Fruit fly (Drosophila melanogaster) whole organism, embryonic: Measurements from ENCODE around the gene Spn88Ea.

Experiments used
- Atf3 ChIP-seq: fragments of 200-800 bp; sonication (Bioruptor generic); optimal IDR thresholded peaks from 3 replicates; lab custom pipeline; 2016; ENCODE audit warnings: missing biosample characterization, missing genetic modification characterization
- B-H2 ChIP-seq: fragments of 200-800 bp; sonication (Bioruptor generic); optimal IDR thresholded peaks from 2 replicates; lab custom pipeline; 2018; ENCODE audit warnings: missing biosample characterization, mild to moderate bottlenecking, missing genetic modification characterization
- CG10274 ChIP-seq: fragments of 200-800 bp; sonication (Bioruptor generic); optimal IDR thresholded peaks from 3 replicates; lab custom pipeline; 2017; ENCODE audit warnings: missing biosample characterization, mild to moderate bottlenecking, missing genetic modification characterization
- CG10979 ChIP-seq: fragments of 200-800 bp; sonication (Bioruptor generic); optimal IDR thresholded peaks from 2 replicates; lab custom pipeline; 2018; ENCODE audit warnings: missing biosample characterization, mild to moderate bottlenecking, missing genetic modification characterization, moderate library complexity
- CG11085 ChIP-seq: fragments of 200-800 bp; sonication (Bioruptor generic); IDR thresholded peaks from 2 replicates; pipeline ENCODE4 v1.3.6; 2022; ENCODE audit warnings: missing biosample characterization, missing genetic modification characterization
- CG12391 ChIP-seq: fragments of 200-800 bp; sonication (Bioruptor generic); optimal IDR thresholded peaks from 3 replicates; lab custom pipeline; 2018; ENCODE audit warnings: missing biosample characterization, mild to moderate bottlenecking, missing genetic modification characterization, moderate library complexity
- CG12659 ChIP-seq: fragments of 200-800 bp; sonication (Bioruptor generic); optimal IDR thresholded peaks from 3 replicates; lab custom pipeline; 2017; ENCODE audit warnings: mild to moderate bottlenecking, missing biosample characterization, missing genetic modification reagents, missing genetic modification characterization
- CG13424 ChIP-seq: fragments of 200-800 bp; sonication (Bioruptor generic); optimal IDR thresholded peaks from 2 replicates; lab custom pipeline; 2019; ENCODE audit warnings: missing biosample characterization, mild to moderate bottlenecking, missing genetic modification characterization, moderate library complexity
- CG15696 ChIP-seq: fragments of 200-800 bp; sonication (Bioruptor generic); optimal IDR thresholded peaks from 2 replicates; lab custom pipeline; 2019; ENCODE audit warnings: missing biosample characterization, mild to moderate bottlenecking, missing genetic modification characterization, moderate library complexity
- CG1647 ChIP-seq: fragments of 200-800 bp; sonication (Bioruptor generic); optimal IDR thresholded peaks from 3 replicates; lab custom pipeline; 2016; ENCODE audit warnings: missing biosample characterization, missing genetic modification characterization
- CG18011 ChIP-seq: fragments of 200-800 bp; sonication (Bioruptor generic); optimal IDR thresholded peaks from 2 replicates; lab custom pipeline; 2017; ENCODE audit warnings: missing biosample characterization, missing genetic modification characterization, mild to moderate bottlenecking, moderate library complexity, missing genotype
- CG18599 ChIP-seq: fragments of 200-800 bp; sonication (Bioruptor generic); optimal IDR thresholded peaks from 3 replicates; lab custom pipeline; 2017; ENCODE audit warnings: missing biosample characterization, missing genetic modification characterization, mild to moderate bottlenecking, moderate library complexity, missing genetic modification reagents
- CG3163 ChIP-seq: fragments of 200-800 bp; sonication (Bioruptor generic); optimal IDR thresholded peaks from 3 replicates; lab custom pipeline; 2016; ENCODE audit warnings: missing biosample characterization, missing genetic modification characterization
- CG3281 ChIP-seq: fragments of 200-800 bp; sonication (Bioruptor generic); optimal IDR thresholded peaks from 3 replicates; lab custom pipeline; 2017; ENCODE audit warnings: missing biosample characterization, mild to moderate bottlenecking, missing genetic modification characterization
- CG34224 ChIP-seq: fragments of 200-800 bp; sonication (Bioruptor generic); IDR thresholded peaks from 3 replicates; pipeline ENCODE4 v1.3.6; 2022; ENCODE audit warnings: missing biosample characterization, missing genetic modification characterization; ENCODE audit not compliant: partially characterized antibody
- CG6791 ChIP-seq: fragments of 200-800 bp; sonication (Bioruptor generic); IDR thresholded peaks from 3 replicates; pipeline ENCODE4 v1.3.6; 2022; ENCODE audit warnings: missing biosample characterization, missing genetic modification characterization; ENCODE audit not compliant: partially characterized antibody
- CG9215 ChIP-seq: fragments of 200-800 bp; sonication (Bioruptor generic); IDR thresholded peaks from 2 replicates; pipeline ENCODE4 v1.3.6; 2022; ENCODE audit warnings: missing biosample characterization, missing genetic modification characterization
- CG9797 ChIP-seq: fragments of 200-800 bp; sonication (Bioruptor generic); optimal IDR thresholded peaks from 3 replicates; lab custom pipeline; 2018; ENCODE audit warnings: missing biosample characterization, mild to moderate bottlenecking, missing genetic modification characterization
- CoRest ChIP-seq: fragments of 200-800 bp; sonication (Bioruptor generic); optimal IDR thresholded peaks from 3 replicates; lab custom pipeline; 2018; ENCODE audit warnings: missing biosample characterization, mild to moderate bottlenecking, missing genetic modification characterization, moderate library complexity
- CrebB ChIP-seq: fragments of 200-800 bp; sonication (Bioruptor generic); optimal IDR thresholded peaks from 3 replicates; lab custom pipeline; 2018; ENCODE audit warnings: missing biosample characterization, mild to moderate bottlenecking, missing genetic modification characterization
- D19A ChIP-seq: fragments of 200-800 bp; optimal IDR thresholded peaks from 3 replicates; lab custom pipeline; 2019; ENCODE audit warnings: missing biosample characterization, mild to moderate bottlenecking, missing genetic modification characterization, moderate library complexity
- Dip3 ChIP-seq: fragments of 200-800 bp; sonication (Bioruptor generic); optimal IDR thresholded peaks from 3 replicates; lab custom pipeline; 2016; ENCODE audit warnings: missing biosample characterization, missing genetic modification characterization
- Doc3 ChIP-seq: fragments of 200-800 bp; sonication (Bioruptor generic); IDR thresholded peaks from 3 replicates; pipeline ENCODE4 v1.3.6; 2022; ENCODE audit warnings: missing biosample characterization, missing genetic modification characterization; ENCODE audit not compliant: partially characterized antibody
- Ets97D ChIP-seq: fragments of 200-800 bp; sonication (Bioruptor generic); optimal IDR thresholded peaks from 3 replicates; lab custom pipeline; 2016; ENCODE audit warnings: missing biosample characterization, missing genetic modification characterization
- Fer2 ChIP-seq: fragments of 200-800 bp; sonication (Bioruptor generic); optimal IDR thresholded peaks from 2 replicates; lab custom pipeline; 2018; ENCODE audit warnings: missing biosample characterization, mild to moderate bottlenecking, missing genetic modification characterization, moderate library complexity
- GATAe ChIP-seq: fragments of 200-800 bp; sonication (Bioruptor generic); conservative IDR thresholded peaks from 2 replicates; pipeline ENCODE4 v1.3.6; 2022; ENCODE audit warnings: missing biosample characterization, missing genetic modification characterization
- Hsf ChIP-seq: fragments of 200-800 bp; sonication (Bioruptor generic); optimal IDR thresholded peaks from 3 replicates; lab custom pipeline; 2016; ENCODE audit warnings: missing biosample characterization, missing genetic modification characterization
- Ravus ChIP-seq: fragments of 200-800 bp; sonication (Bioruptor generic); IDR thresholded peaks from 2 replicates; pipeline ENCODE4 v1.3.6; 2022; ENCODE audit warnings: missing biosample characterization, missing genetic modification characterization
- Scr ChIP-seq: fragments of 200-800 bp; sonication (Bioruptor generic); IDR thresholded peaks from 2 replicates; pipeline ENCODE4 v1.3.6; 2022; ENCODE audit warnings: missing biosample characterization, missing genetic modification characterization; ENCODE audit not compliant: partially characterized antibody
- Sry-δ ChIP-seq: fragments of 200-800 bp; sonication (Bioruptor generic); optimal IDR thresholded peaks from 2 replicates; lab custom pipeline; 2016; ENCODE audit warnings: missing biosample characterization, missing genetic modification characterization
- TFAM ChIP-seq: fragments of 200-800 bp; sonication (Bioruptor generic); optimal IDR thresholded peaks from 2 replicates; lab custom pipeline; 2017; ENCODE audit warnings: missing biosample characterization, missing genetic modification characterization, inconsistent platforms
- YL-1 ChIP-seq: fragments of 200-800 bp; sonication (Bioruptor generic); optimal IDR thresholded peaks from 3 replicates; lab custom pipeline; 2017; ENCODE audit warnings: missing biosample characterization, mild to moderate bottlenecking, missing genetic modification characterization
- ac ChIP-seq: fragments of 200-800 bp; sonication (Bioruptor generic); optimal IDR thresholded peaks from 3 replicates; lab custom pipeline; 2017; ENCODE audit warnings: missing biosample characterization, mild to moderate bottlenecking, missing genetic modification characterization
- bbx ChIP-seq: fragments of 200-800 bp; sonication (Bioruptor generic); IDR thresholded peaks from 2 replicates; pipeline ENCODE4 v1.3.6; 2022; ENCODE audit warnings: missing biosample characterization, missing genetic modification characterization; ENCODE audit not compliant: partially characterized antibody
- cad ChIP-seq: fragments of >200 bp; optimal IDR thresholded peaks from 2 replicates; lab custom pipeline; 2017; ENCODE audit warnings: missing biosample characterization, missing genetic modification characterization
- chinmo ChIP-seq: fragments of 200-800 bp; sonication (Bioruptor generic); IDR thresholded peaks from 4 replicates; pipeline ENCODE4 v1.3.6; 2022; ENCODE audit warnings: missing biosample characterization, missing genetic modification characterization; ENCODE audit not compliant: partially characterized antibody
- crc ChIP-seq: fragments of 200-800 bp; sonication (Bioruptor generic); optimal IDR thresholded peaks from 2 replicates; lab custom pipeline; 2016; ENCODE audit warnings: missing biosample characterization, missing genetic modification characterization
- dm ChIP-seq: fragments of 200-800 bp; sonication (Bioruptor generic); optimal IDR thresholded peaks from 3 replicates; lab custom pipeline; 2016; ENCODE audit warnings: missing biosample characterization, missing genetic modification characterization
- ems ChIP-seq: fragments of 200-800 bp; sonication (Bioruptor generic); optimal IDR thresholded peaks from 3 replicates; lab custom pipeline; 2016; ENCODE audit warnings: missing biosample characterization, missing genetic modification characterization
- hb ChIP-seq: fragments of 200-800 bp; sonication (Bioruptor generic); IDR thresholded peaks from 3 replicates; pipeline ENCODE4 v1.3.6; 2022; ENCODE audit warnings: missing biosample characterization, missing genetic modification characterization; ENCODE audit not compliant: partially characterized antibody
- hkb ChIP-seq, 2 experiments: fragments of 200-800 bp in 1 of 2; fragments of >200 bp in 1 of 2; sonication (Bioruptor generic) in 1 of 2; IDR thresholded peaks in 1 of 2; optimal IDR thresholded peaks in 1 of 2; 2 replicates each; pipeline versions ENCODE4 v1.3.6 to Lab custom; 2017 to 2022; ENCODE audit warnings: missing biosample characterization in 1 of 2, missing genetic modification characterization in 1 of 2
- jigr1 ChIP-seq: fragments of 200-800 bp; sonication (Bioruptor generic); IDR thresholded peaks from 3 replicates; pipeline ENCODE4 v1.3.6; 2022; ENCODE audit warnings: missing biosample characterization, missing genetic modification characterization
- org-1 ChIP-seq: fragments of 200-800 bp; sonication (Bioruptor generic); optimal IDR thresholded peaks from 2 replicates; lab custom pipeline; 2017; ENCODE audit warnings: missing biosample characterization, missing genetic modification characterization
- pho ChIP-seq: fragments of 200-800 bp; sonication (Bioruptor generic); optimal IDR thresholded peaks from 2 replicates; lab custom pipeline; 2016; ENCODE audit warnings: missing biosample characterization, missing genetic modification characterization
- schlank ChIP-seq: fragments of 200-800 bp; sonication (Bioruptor generic); optimal IDR thresholded peaks from 2 replicates; lab custom pipeline; 2018; ENCODE audit warnings: missing biosample characterization, mild to moderate bottlenecking, missing genetic modification characterization
- sob ChIP-seq: fragments of 200-800 bp; sonication (Bioruptor generic); IDR thresholded peaks from 2 replicates; pipeline ENCODE4 v1.3.6; 2022; ENCODE audit warnings: missing biosample characterization, missing genetic modification characterization
- stwl ChIP-seq: fragments of 200-800 bp; sonication (Bioruptor generic); optimal IDR thresholded peaks from 3 replicates; lab custom pipeline; 2018; ENCODE audit warnings: missing biosample characterization, mild to moderate bottlenecking, missing genetic modification characterization, moderate library complexity
- tup ChIP-seq: fragments of 200-800 bp; sonication (Bioruptor generic); optimal IDR thresholded peaks from 2 replicates; lab custom pipeline; 2016; ENCODE audit warnings: missing biosample characterization, mild to moderate bottlenecking, missing genetic modification characterization, moderate library complexity

Gene Spn88Ea

DNA sequence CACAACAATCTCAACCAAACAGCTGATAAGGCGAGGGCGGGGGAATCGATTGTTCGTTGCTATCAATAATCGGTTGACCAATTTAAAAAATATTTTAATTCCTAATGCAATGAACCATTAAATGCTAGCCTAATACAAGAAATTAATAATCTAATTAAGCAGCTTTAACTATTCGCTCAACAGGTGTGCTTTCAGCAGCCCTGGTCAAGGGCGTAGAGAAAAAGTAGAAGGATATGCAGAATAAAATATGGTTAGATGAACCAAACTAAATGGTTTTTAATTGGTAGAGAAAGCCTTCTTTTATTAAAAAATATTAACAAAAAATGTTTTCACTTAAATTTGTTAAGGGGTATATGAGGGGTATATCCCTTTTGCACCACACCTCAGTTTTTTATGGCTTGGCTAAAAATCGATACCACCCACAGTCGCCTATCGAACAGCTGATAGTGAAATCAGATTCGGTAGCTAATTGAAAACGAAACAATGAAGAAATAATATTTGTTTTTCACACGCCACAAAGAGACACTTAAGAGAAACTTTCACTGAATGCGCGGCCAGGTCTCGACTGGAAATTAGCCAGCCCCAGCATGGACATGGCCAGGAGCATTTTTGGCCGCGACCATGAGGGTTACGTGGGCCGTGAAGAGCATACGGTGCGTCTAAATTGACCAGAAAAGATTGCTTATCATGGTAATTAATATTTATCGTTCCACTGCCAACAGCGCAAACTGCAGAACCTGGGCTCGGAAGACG lies 12.8 kb upstream of the Spn88Ea start, which contains the start of the genes SIDL and CG12241 (continued):
- TF ChIP-seq sob (peak; percentile 93), crc (GFP tag; lab: Kevin White, UChicago) (peak; percentile 67), dm (no peak), Fer2 (tag; lab: Kevin White, UChicago) (peak; percentile 62), Ravus (GFP tag; lab: Robert Waterston, UW) (peak; percentile 80), pho (GFP tag; lab: Kevin White, UChicago) (peak; percentile 79), CG18011 (peak; percentile 50), CG11085 (peak; percentile 89), CG18599 (GFP tag; lab: Kevin White, UChicago) (no peak), Scr (GFP tag; lab: Robert Waterston, UW) (peak; percentile 42), CG1647 (GFP tag; lab: Kevin White, UChicago) (peak; percentile 81), D19A (no peak), bbx (GFP tag; lab: Robert Waterston, UW) (no peak), CoRest (tag; lab: Kevin White, UChicago) (peak; percentile 67), GATAe (GFP tag; lab: Robert Waterston, UW) (peak; percentile 84), CG9215 (GFP tag; lab: Robert Waterston, UW) (peak; percentile 90), CG13424 (tag; lab: Kevin White, UChicago) (peak; percentile 51), tup (GFP tag; lab: Kevin White, UChicago) (no peak), TFAM (GFP tag; lab: Kevin White, UChicago) (no peak), jigr1 (GFP tag; lab: Robert Waterston, UW) (peak; percentile 88), CG3163 (GFP tag; lab: Kevin White, UChicago) (no peak), schlank (peak; percentile 32), hb (no peak), org-1 (GFP tag; lab: Kevin White, UChicago) (peak; percentile 11), Atf3 (GFP tag; lab: Kevin White, UChicago) (peak; percentile 20), CG10274 (peak; percentile 41), Dip3 (GFP tag; lab: Kevin White, UChicago) (peak; percentile 74)
- TF ChIP-seq, all 482 proteins: peak for 323

DNA sequence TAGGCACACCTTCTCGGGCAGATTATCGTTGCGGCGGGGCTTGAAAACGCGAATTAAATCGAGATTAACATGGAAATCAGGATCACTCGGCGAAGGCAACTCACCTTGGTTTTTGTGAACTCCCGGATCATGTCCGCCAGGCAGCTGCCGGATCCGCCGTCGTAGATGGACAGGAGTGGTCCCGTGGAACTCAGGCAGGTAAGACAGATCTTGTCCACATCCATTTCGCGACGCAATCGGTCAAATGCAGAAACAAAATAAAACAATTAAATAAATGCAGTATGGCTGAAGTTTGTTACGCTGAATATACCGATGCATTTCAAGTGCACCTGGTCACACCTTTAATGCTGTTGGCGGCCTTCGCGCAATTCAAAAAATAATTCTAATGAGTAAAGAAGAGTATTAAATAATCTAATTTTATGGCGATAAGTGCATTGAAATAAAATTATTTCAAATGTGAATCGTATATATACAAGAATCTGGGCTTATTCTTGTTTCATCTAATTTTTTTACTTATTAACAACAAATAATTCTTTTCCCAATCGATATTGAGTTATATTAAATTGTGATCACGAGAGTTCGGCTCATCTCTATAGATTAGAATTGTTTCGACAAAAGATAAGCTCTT lies 7.2 kb upstream of the Spn88Ea start, which contains the start of the genes CG6654 and CG4210:
CG6654 (minus strand) TSS at position 297 of the 628 bp plus-strand sequence.
CG4210 (plus strand) TSS at position 613 of the 628 bp plus-strand sequence.
- TF ChIP-seq YL-1 (GFP tag; lab: Kevin White, UChicago) (peak; percentile 32), CG3281 (GFP tag; lab: Kevin White, UChicago) (no peak), CG15696 (peak; percentile 56), Doc3 (peak; percentile 75), B-H2 (GFP tag; lab: Kevin White, UChicago) (peak; percentile 38), CG6791 (GFP tag; lab: Robert Waterston, UW) (no peak), CG12659 (peak; percentile 26), CrebB (tag; lab: Kevin White, UChicago) (no peak), CG9797 (GFP tag; lab: Kevin White, UChicago) (peak; percentile 84), stwl (tag; lab: Kevin White, UChicago) (peak; percentile 98), ac (no peak), Hsf (GFP tag; lab: Kevin White, UChicago) (peak; percentile 0), ems (GFP tag; lab: Kevin White, UChicago) (no peak), hkb (optimal IDR thresholded peaks at IDR 0.05; lab: Kevin White, UChicago) (no peak), hkb (GFP tag; IDR thresholded peaks at IDR 0.05; lab: Robert Waterston, UW) (no peak), Ets97D (GFP tag; lab: Kevin White, UChicago) (peak; percentile 44), CG34224 (GFP tag; lab: Robert Waterston, UW) (peak; percentile 77), Sry-δ (peak; percentile 74), CG12391 (tag; lab: Kevin White, UChicago) (peak; percentile 43), cad (GFP tag; lab: Kevin White, UChicago) (no peak), chinmo (GFP tag; lab: Robert Waterston, UW) (0 out of 4 replicates have a peak, but pooled peaks have one; percentile 17), CG10979 (tag; lab: Kevin White, UChicago) (peak; percentile 1)
